Worm (Caenorhabditis elegans) whole organism, L4 larva: ENCODE results near the gene nas-29.
A peak's percentile ranks its signal among the peaks of the same experiment; 100 is the strongest.

Experiments used
- F26F4.8 ChIP-seq: fragments of 200-800 bp; sonication (Bioruptor generic); conservative IDR thresholded peaks from 2 replicates; pipeline ENCODE4 v1.3.6; 2022; ENCODE audit warnings: missing genetic modification characterization, missing compliant biosample characterization
- F37D6.2 ChIP-seq: sonication (generic microtip); optimal IDR thresholded peaks from 2 replicates; lab custom pipeline; 2016; ENCODE audit warnings: mild to moderate bottlenecking, missing genetic modification characterization, missing compliant biosample characterization
- R02D3.7 ChIP-seq: fragments of 150-350 bp; sonication (generic microtip); optimal IDR thresholded peaks from 3 replicates; lab custom pipeline; 2014; ENCODE audit warnings: missing biosample characterization, missing genetic modification characterization
- T26A8.4 ChIP-seq: fragments of 200-800 bp; sonication (Bioruptor generic); IDR thresholded peaks from 2 replicates; pipeline ENCODE4 v1.3.6; 2022; ENCODE audit warnings: missing genetic modification characterization, missing compliant biosample characterization
- Y105C5A.15 ChIP-seq: fragments of 200-800 bp; sonication (Bioruptor generic); IDR thresholded peaks from 2 replicates; pipeline ENCODE4 v1.3.6; 2022; ENCODE audit warnings: missing genetic modification characterization, missing compliant biosample characterization
- Y5F2A.4 ChIP-seq: fragments of 200-800 bp; sonication (Bioruptor generic); optimal IDR thresholded peaks from 2 replicates; lab custom pipeline; 2018; ENCODE audit warnings: mild to moderate bottlenecking, missing genetic modification characterization, missing compliant biosample characterization
- Y75B8A.6 ChIP-seq: fragments of 200-800 bp; sonication (Bioruptor generic); IDR thresholded peaks from 2 replicates; pipeline ENCODE4 v1.3.6; 2022; ENCODE audit warnings: missing genetic modification reagents, missing genetic modification characterization, missing compliant biosample characterization
- aha-1 ChIP-seq: fragments of 150-350 bp; peaks from one replicate; lab custom pipeline; 2014; ENCODE audit warnings: missing biosample characterization, missing genetic modification characterization
- ceh-62 ChIP-seq: sonication (generic microtip); optimal IDR thresholded peaks from 2 replicates; lab custom pipeline; 2017; ENCODE audit warnings: missing biosample characterization, missing genetic modification characterization
- ceh-82 ChIP-seq: sonication (generic microtip); optimal IDR thresholded peaks from 2 replicates; lab custom pipeline; 2017; ENCODE audit warnings: missing biosample characterization, missing genetic modification characterization
- ces-1 ChIP-seq: fragments of 150-350 bp; sonication (generic microtip); optimal IDR thresholded peaks from 4 replicates; lab custom pipeline; 2014; ENCODE audit warnings: missing biosample characterization, missing genetic modification reagents, missing genetic modification characterization
- ctbp-1 ChIP-seq: fragments of 200-800 bp; sonication (Bioruptor generic); IDR thresholded peaks from 2 replicates; pipeline ENCODE4 v1.3.6; 2022; ENCODE audit warnings: missing genetic modification reagents, missing genetic modification characterization, missing compliant biosample characterization
- daf-16 ChIP-seq, 3 experiments: sonication (generic microtip); optimal IDR thresholded peaks; 2 replicates each; lab custom pipeline; 2016 to 2017; ENCODE audit warnings: missing genetic modification characterization in 3 of 3, missing genetic modification reagents in 3 of 3, mild to moderate bottlenecking in 2 of 3, missing compliant biosample characterization in 2 of 3, missing biosample characterization in 1 of 3, moderate library complexity in 1 of 3
- dmd-6 ChIP-seq: fragments of 200-800 bp; sonication (Bioruptor generic); IDR thresholded peaks from 2 replicates; pipeline ENCODE4 v1.3.6; 2022; ENCODE audit warnings: missing genetic modification reagents, missing genetic modification characterization, missing compliant biosample characterization
- dpl-1 ChIP-seq: fragments of 150-350 bp; optimal IDR thresholded peaks from 2 replicates; lab custom pipeline; 2014; ENCODE audit warnings: missing biosample characterization, missing genetic modification reagents, missing genetic modification characterization
- dve-1 ChIP-seq: sonication (generic microtip); optimal IDR thresholded peaks from 2 replicates; lab custom pipeline; 2017; ENCODE audit warnings: antibody characterized with exemption, mild to moderate bottlenecking, missing genetic modification characterization, missing compliant biosample characterization; ENCODE audit not compliant: insufficient read depth
- fos-1 ChIP-seq: fragments of 150-350 bp; optimal IDR thresholded peaks from 2 replicates; lab custom pipeline; 2014; ENCODE audit warnings: missing biosample characterization, missing genetic modification characterization
- gei-8 ChIP-seq: fragments of 200-800 bp; sonication (Bioruptor generic); optimal IDR thresholded peaks from 2 replicates; lab custom pipeline; 2018; ENCODE audit warnings: mild to moderate bottlenecking, missing genetic modification characterization, missing compliant biosample characterization
- hlh-11 ChIP-seq: fragments of 200-800 bp; sonication (Bioruptor generic); optimal IDR thresholded peaks from 2 replicates; lab custom pipeline; 2018; ENCODE audit warnings: mild to moderate bottlenecking, missing genetic modification characterization, missing compliant biosample characterization
- hlh-30 ChIP-seq: sonication (generic microtip); optimal IDR thresholded peaks from 2 replicates; lab custom pipeline; 2017; ENCODE audit warnings: antibody characterized with exemption, mild to moderate bottlenecking, missing genetic modification characterization, missing compliant biosample characterization; ENCODE audit not compliant: insufficient read depth
- lin-1 ChIP-seq: fragments of 200-800 bp; sonication (Bioruptor generic); IDR thresholded peaks from 2 replicates; pipeline ENCODE4 v1.3.6; 2022; ENCODE audit warnings: missing genetic modification reagents, missing genetic modification characterization, missing compliant biosample characterization
- lin-15B ChIP-seq: fragments of 150-350 bp; sonication (generic microtip); optimal IDR thresholded peaks from 3 replicates; lab custom pipeline; 2014; ENCODE audit warnings: missing biosample characterization, missing genetic modification characterization
- lin-38 ChIP-seq: fragments of 200-800 bp; sonication (Bioruptor generic); IDR thresholded peaks from 2 replicates; pipeline ENCODE4 v1.3.6; 2022; ENCODE audit warnings: missing genetic modification reagents, missing genetic modification characterization, missing compliant biosample characterization
- lir-3 ChIP-seq: sonication (generic microtip); optimal IDR thresholded peaks from 2 replicates; lab custom pipeline; 2016; ENCODE audit warnings: mild to moderate bottlenecking, missing genetic modification characterization, missing compliant biosample characterization
- mdl-1 ChIP-seq, 2 experiments: fragments of 150-350 bp in 1 of 2; sonication (generic microtip) in 1 of 2; optimal IDR thresholded peaks; 2 replicates each; lab custom pipeline; 2014 to 2017; ENCODE audit warnings: missing biosample characterization in 2 of 2, missing genetic modification characterization in 2 of 2
- mdt-29 ChIP-seq: fragments of 200-800 bp; sonication (Bioruptor generic); IDR thresholded peaks from 2 replicates; pipeline ENCODE4 v1.3.6; 2022; ENCODE audit warnings: missing genetic modification reagents, missing genetic modification characterization, missing compliant biosample characterization
- mes-2 ChIP-seq: sonication (generic microtip); optimal IDR thresholded peaks from 2 replicates; lab custom pipeline; 2016; ENCODE audit warnings: missing genotype, mild to moderate bottlenecking, missing genetic modification characterization, missing compliant biosample characterization; ENCODE audit not compliant: poor library complexity, severe bottlenecking
- mxl-3 ChIP-seq: fragments of 200-800 bp; sonication (Bioruptor generic); optimal IDR thresholded peaks from 2 replicates; lab custom pipeline; 2018; ENCODE audit warnings: mild to moderate bottlenecking, missing genetic modification characterization, missing compliant biosample characterization
- nhr-10 ChIP-seq: fragments of 150-350 bp; optimal IDR thresholded peaks from 2 replicates; lab custom pipeline; 2014; ENCODE audit warnings: missing biosample characterization, missing genetic modification characterization
- nhr-102 ChIP-seq: sonication (generic microtip); optimal IDR thresholded peaks from 2 replicates; lab custom pipeline; 2016; ENCODE audit warnings: mild to moderate bottlenecking, missing genetic modification characterization, moderate library complexity, missing compliant biosample characterization
- nhr-11 ChIP-seq: fragments of 150-350 bp; optimal IDR thresholded peaks from 2 replicates; lab custom pipeline; 2014; ENCODE audit warnings: missing biosample characterization, missing genetic modification characterization
- nhr-237 ChIP-seq: sonication (generic microtip); optimal IDR thresholded peaks from 2 replicates; lab custom pipeline; 2017; ENCODE audit warnings: missing biosample characterization, missing genetic modification characterization
- nhr-41 ChIP-seq: fragments of 200-800 bp; sonication (Bioruptor generic); IDR thresholded peaks from 2 replicates; pipeline ENCODE4 v1.3.6; 2022; ENCODE audit warnings: missing genetic modification reagents, missing genetic modification characterization, missing compliant biosample characterization
- nhr-42 ChIP-seq: fragments of 200-800 bp; sonication (Bioruptor generic); IDR thresholded peaks from 2 replicates; pipeline ENCODE4 v1.3.6; 2022; ENCODE audit warnings: missing genetic modification characterization, missing compliant biosample characterization
- nhr-48 ChIP-seq: sonication (generic microtip); optimal IDR thresholded peaks from 2 replicates; lab custom pipeline; 2016; ENCODE audit warnings: mild to moderate bottlenecking, missing genetic modification characterization, missing compliant biosample characterization
- nhr-6 ChIP-seq: fragments of 150-350 bp; optimal IDR thresholded peaks from 2 replicates; lab custom pipeline; 2014; ENCODE audit warnings: missing biosample characterization, missing genetic modification characterization
- nhr-77 ChIP-seq: fragments of 150-350 bp; optimal IDR thresholded peaks from 2 replicates; lab custom pipeline; 2014; ENCODE audit warnings: missing biosample characterization, missing genetic modification characterization
- pha-4 ChIP-seq, 2 experiments: fragments of 150-350 bp in 1 of 2; fragments of 200-800 bp in 1 of 2; sonication (Bioruptor generic) in 1 of 2; IDR thresholded peaks in 1 of 2; optimal IDR thresholded peaks in 1 of 2; 2 replicates each; pipeline versions ENCODE4 v1.3.6 to Lab custom; 2014 to 2022; ENCODE audit warnings: missing genetic modification characterization in 2 of 2, missing genetic modification reagents in 2 of 2, missing biosample characterization in 1 of 2, missing compliant biosample characterization in 1 of 2
- pqm-1 ChIP-seq: sonication (generic microtip); optimal IDR thresholded peaks from 2 replicates; lab custom pipeline; 2017; ENCODE audit warnings: missing biosample characterization, missing genetic modification characterization
- saeg-2 ChIP-seq: fragments of 200-800 bp; sonication (Bioruptor generic); IDR thresholded peaks from 2 replicates; pipeline ENCODE4 v1.3.6; 2022; ENCODE audit warnings: missing genetic modification reagents, missing genetic modification characterization, missing compliant biosample characterization
- set-16 ChIP-seq: fragments of 200-800 bp; sonication (Bioruptor generic); IDR thresholded peaks from 2 replicates; pipeline ENCODE4 v1.3.6; 2022; ENCODE audit warnings: missing genetic modification reagents, missing genetic modification characterization, missing compliant biosample characterization
- skn-1 ChIP-seq: fragments of 150-350 bp; optimal IDR thresholded peaks from 2 replicates; lab custom pipeline; 2014; ENCODE audit warnings: missing biosample characterization, missing genetic modification characterization
- spr-1 ChIP-seq: sonication (generic microtip); optimal IDR thresholded peaks from 2 replicates; lab custom pipeline; 2016; ENCODE audit warnings: mild to moderate bottlenecking, missing genetic modification characterization, missing compliant biosample characterization
- spr-3 ChIP-seq: fragments of 200-800 bp; sonication (Bioruptor generic); optimal IDR thresholded peaks from 2 replicates; lab custom pipeline; 2018; ENCODE audit warnings: mild to moderate bottlenecking, missing genetic modification characterization, missing compliant biosample characterization
- tra-1 ChIP-seq: fragments of 200-800 bp; sonication (Bioruptor generic); IDR thresholded peaks from 2 replicates; pipeline ENCODE4 v1.3.6; 2022; ENCODE audit warnings: missing genetic modification reagents, missing genetic modification characterization, missing compliant biosample characterization
- unc-62 ChIP-seq, 3 experiments: fragments of 150-350 bp in 1 of 3; sonication (generic microtip); optimal IDR thresholded peaks in 2 of 3; peaks in 1 of 3; 1 replicate in 1 of 3; 2 replicates in 2 of 3; lab custom pipeline; 2014 to 2017; ENCODE audit warnings: missing biosample characterization in 3 of 3, missing genetic modification characterization in 3 of 3, missing genetic modification reagents in 3 of 3, missing genotype in 1 of 3
- zag-1 ChIP-seq: fragments of 150-350 bp; optimal IDR thresholded peaks from 2 replicates; lab custom pipeline; 2014; ENCODE audit warnings: missing biosample characterization, missing genetic modification characterization
- zfp-2 ChIP-seq: sonication (generic microtip); optimal IDR thresholded peaks from 2 replicates; lab custom pipeline; 2016; ENCODE audit warnings: mild to moderate bottlenecking, missing genetic modification characterization, missing compliant biosample characterization
- zip-11 ChIP-seq: fragments of 200-800 bp; sonication (Bioruptor generic); IDR thresholded peaks from 2 replicates; pipeline ENCODE4 v1.3.6; 2022; ENCODE audit warnings: missing genetic modification characterization, missing compliant biosample characterization
- ztf-7 ChIP-seq: fragments of 150-350 bp; optimal IDR thresholded peaks from 2 replicates; lab custom pipeline; 2014; ENCODE audit warnings: missing biosample characterization, missing genetic modification characterization

The nas-29 gene

ce11 chrII:5185955-5186539 lies 44.2 kb upstream of the nas-29 start:
- TF ChIP-seq hlh-11 (tag; lab: Kevin White, UChicago) (peak; percentile 78), R02D3.7 (tag; lab: Kevin White, UChicago) (no peak), nhr-42 (no peak), ces-1 (GFP tag; lab: Kevin White, UChicago) (no peak), zip-11 (GFP tag; lab: Robert Waterston, UW) (no peak), fos-1 (tag; lab: Kevin White, UChicago) (no peak), nhr-10 (peak; percentile 39), nhr-77 (tag; lab: Kevin White, UChicago) (peak; percentile 57), lin-1 (GFP tag; lab: Robert Waterston, UW) (no peak), dmd-6 (GFP tag; lab: Robert Waterston, UW) (peak; percentile 68), ceh-62 (tag; lab: Kevin White, UChicago) (no peak), zfp-2 (tag; lab: Kevin White, UChicago) (no peak), Y5F2A.4 (no peak), spr-3 (no peak), dve-1 (tag; lab: Kevin White, UChicago) (peak; percentile 76), hlh-30 (tag; lab: Kevin White, UChicago) (peak; percentile 35), pha-4 (GFP tag; IDR thresholded peaks at IDR 0.05; lab: Robert Waterston, UW) (peak; percentile 43; the same call in 1 of the 2 replicates), pha-4 (tag; optimal IDR thresholded peaks at IDR 0.05; lab: Kevin White, UChicago) (no peak), set-16 (GFP tag; lab: Robert Waterston, UW) (no peak), tra-1 (GFP tag; lab: Robert Waterston, UW) (peak; percentile 35; the same call in 1 of the 2 replicates), gei-8 (no peak), lin-38 (GFP tag; lab: Robert Waterston, UW) (no peak), Y75B8A.6 (GFP tag; lab: Robert Waterston, UW) (no peak), dpl-1 (GFP tag; lab: Kevin White, UChicago) (no peak), F26F4.8 (no peak), aha-1 (tag; lab: Kevin White, UChicago) (no peak), nhr-237 (tag; lab: Kevin White, UChicago) (no peak), ztf-7 (tag; lab: Kevin White, UChicago) (no peak), nhr-102 (tag; lab: Kevin White, UChicago) (peak; percentile 49), Y105C5A.15 (GFP tag; lab: Robert Waterston, UW) (no peak), skn-1 (tag; lab: Kevin White, UChicago) (no peak), nhr-48 (tag; lab: Kevin White, UChicago) (peak; percentile 43), mxl-3 (GFP tag; lab: Kevin White, UChicago) (no peak), nhr-6 (tag; lab: Kevin White, UChicago) (no peak), mdl-1 (tag; optimal IDR thresholded peaks at IDR 0.05; lab: Kevin White, UChicago) (peak in 1 of 2 experiments; percentile 39), spr-1 (tag; lab: Kevin White, UChicago) (no peak), daf-16 (GFP tag; optimal IDR thresholded peaks at IDR 0.05; lab: Kevin White, UChicago) (peak in 1 of 2 experiments; percentile 62), daf-16 (tag; optimal IDR thresholded peaks at IDR 0.05; lab: Kevin White, UChicago) (peak; percentile 94), saeg-2 (GFP tag; lab: Robert Waterston, UW) (no peak), mdt-29 (no peak), zag-1 (tag; lab: Kevin White, UChicago) (no peak), ctbp-1 (no peak), mes-2 (tag; lab: Kevin White, UChicago) (peak; percentile 14), F37D6.2 (tag; lab: Kevin White, UChicago) (no peak), ceh-82 (tag; lab: Kevin White, UChicago) (no peak), lin-15B (tag; lab: Kevin White, UChicago) (no peak), pqm-1 (tag; lab: Kevin White, UChicago) (peak; percentile 89), unc-62 (GFP tag; optimal IDR thresholded peaks at IDR 0.05 in 1 of 2; lab: Kevin White, UChicago) (peak in 1 of 2 experiments; percentile 1), unc-62 (tag; optimal IDR thresholded peaks at IDR 0.05; lab: Kevin White, UChicago) (no peak), T26A8.4 (GFP tag; lab: Robert Waterston, UW) (no peak; the same call in 1 of the 2 replicates), nhr-11 (tag; lab: Kevin White, UChicago) (no peak), lir-3 (tag; lab: Kevin White, UChicago) (no peak), nhr-41 (GFP tag; lab: Robert Waterston, UW) (no peak)
